Fruit fly (Drosophila melanogaster) whole organism, wandering third instar larva: Measurements from ENCODE around the gene ChAT.

Source experiments
- Hr78 ChIP-seq: fragments of >200 bp; optimal IDR thresholded peaks from 2 replicates; lab custom pipeline; 2017; ENCODE audit warnings: missing biosample characterization, missing genetic modification characterization
- Sp1 ChIP-seq: fragments of 200-800 bp; sonication (Bioruptor generic); optimal IDR thresholded peaks from 3 replicates; lab custom pipeline; 2019; ENCODE audit warnings: missing biosample characterization, mild to moderate bottlenecking, missing genetic modification characterization, moderate library complexity
- Vsx2 ChIP-seq: fragments of 200-300, 225-300 bp; sonication (Bioruptor generic); optimal IDR thresholded peaks from 2 replicates; lab custom pipeline; 2018; ENCODE audit warnings: missing biosample characterization, missing genetic modification characterization; ENCODE audit not compliant: partially characterized antibody
- dmrt93B ChIP-seq: fragments of 200-800 bp; sonication (Bioruptor generic); optimal IDR thresholded peaks from 2 replicates; lab custom pipeline; 2018; ENCODE audit warnings: missing biosample characterization, mild to moderate bottlenecking, missing genetic modification characterization
- pan ChIP-seq: fragments of >200 bp; optimal IDR thresholded peaks from 2 replicates; lab custom pipeline; 2017
- psq ChIP-seq: fragments of 200-800 bp; sonication (Bioruptor generic); optimal IDR thresholded peaks from 3 replicates; lab custom pipeline; 2017; ENCODE audit warnings: missing biosample characterization, mild to moderate bottlenecking, missing genetic modification characterization, moderate library complexity
- tai ChIP-seq: sonication (Bioruptor generic); optimal IDR thresholded peaks from 2 replicates; lab custom pipeline; 2016; ENCODE audit warnings: missing biosample characterization, missing genetic modification characterization
- usp ChIP-seq: fragments of >200 bp; optimal IDR thresholded peaks from 2 replicates; lab custom pipeline; 2017; ENCODE audit warnings: missing biosample characterization, missing genetic modification characterization

DNA sequence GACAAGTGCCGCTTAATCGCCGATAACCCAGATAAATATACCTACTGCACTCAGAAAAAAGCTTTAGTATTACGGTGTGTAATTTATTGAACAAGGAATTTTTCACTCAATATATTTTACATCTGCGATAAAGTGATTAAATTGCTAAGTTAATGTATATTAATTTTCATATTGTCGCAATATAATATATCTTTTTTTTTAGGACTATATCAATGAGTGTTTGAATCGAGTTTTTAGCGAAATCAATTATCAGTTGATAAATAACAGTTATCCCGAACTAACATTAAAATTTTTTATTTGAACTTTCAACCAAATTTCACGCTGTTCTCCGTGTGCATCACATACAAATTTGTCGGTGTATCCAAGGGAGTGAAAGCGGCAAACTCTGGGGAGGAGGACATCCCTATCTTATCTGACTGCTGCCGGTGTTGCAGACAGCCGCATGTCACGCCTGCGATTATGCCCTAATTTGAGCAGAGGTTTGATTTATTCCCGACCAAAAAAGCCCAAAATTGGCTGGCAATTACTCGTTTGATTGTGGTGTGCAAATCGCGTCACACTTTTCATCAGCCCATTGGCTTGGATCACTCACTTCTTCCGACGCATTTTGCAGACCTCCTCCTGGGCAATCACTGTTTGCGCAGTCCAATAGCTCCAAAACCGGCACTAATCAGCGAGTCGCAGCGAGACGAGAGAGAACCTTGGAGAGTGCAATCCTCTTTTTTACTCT lies 33.6 kb downstream of the ChAT start:
- TF ChIP-seq pan (lab: Kevin White, UChicago) (no peak), Sp1 (no peak), tai (no peak), Hr78 (GFP tag; lab: Kevin White, UChicago) (no peak), Vsx2 (no peak), psq (GFP tag; lab: Kevin White, UChicago) (peak; percentile 28), usp (no peak), dmrt93B (GFP tag; lab: Kevin White, UChicago) (no peak)
